Worm (Caenorhabditis elegans): ENCODE data around the gene clec-123.

DNA sequence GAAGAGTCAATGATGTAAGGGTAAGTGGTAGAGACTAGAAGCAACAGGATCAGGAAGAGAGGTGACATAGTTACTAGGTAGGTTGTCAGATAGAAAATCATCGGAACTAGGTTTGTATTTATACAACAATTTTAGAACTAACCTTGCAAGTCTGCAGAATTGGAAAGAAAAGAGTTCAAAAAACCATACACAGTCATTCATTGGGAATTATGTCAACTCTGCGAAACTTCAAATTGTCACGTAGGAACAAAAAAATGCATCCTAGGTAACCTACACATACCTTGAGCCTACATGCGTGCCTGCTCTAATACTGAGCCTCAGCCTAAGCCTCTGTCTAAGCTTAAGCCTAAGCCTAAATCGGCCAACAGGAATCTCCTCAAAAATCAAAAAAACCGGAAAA is 12.3 kb downstream of the clec-123 start, which contains the start of gene ins-19:
- TF ChIP-seq lim-7 (GFP tag; IDR thresholded peaks at IDR 0.05) (no peak), daf-8 (GFP tag; IDR thresholded peaks at IDR 0.05) (no peak), lin-13 (GFP tag; optimal IDR thresholded peaks at IDR 0.05) (no peak), ama-1 (optimal IDR thresholded peaks at IDR 0.05) (no peak), F10B5.3 (tag; optimal IDR thresholded peaks at IDR 0.05) (no peak), nhr-237 (tag; optimal IDR thresholded peaks at IDR 0.05) (no peak), nhr-10 (tag; optimal IDR thresholded peaks at IDR 0.05) (no peak), ceh-62 (tag; optimal IDR thresholded peaks at IDR 0.05) (no peak), zip-2 (tag; optimal IDR thresholded peaks at IDR 0.05) (no peak), ZK546.5 (tag; optimal IDR thresholded peaks at IDR 0.05) (no peak), daf-16 (GFP tag; optimal IDR thresholded peaks at IDR 0.05) (no peak), daf-16 (tag; optimal IDR thresholded peaks at IDR 0.05) (no peak), ceh-82 (tag; optimal IDR thresholded peaks at IDR 0.05) (no peak), nhr-111 (GFP tag; optimal IDR thresholded peaks at IDR 0.05) (no peak)
